Worm (Caenorhabditis elegans) whole organism, L3 larva: ENCODE data around the gene Y75B8A.10.

Experiments
- R02D3.7 ChIP-seq: fragments of 150-350 bp; optimal IDR thresholded peaks from 2 replicates; lab custom pipeline; 2014; ENCODE audit warnings: missing biosample characterization, missing genetic modification characterization
- aly-2 ChIP-seq: fragments of 150-350 bp; optimal IDR thresholded peaks from 2 replicates; lab custom pipeline; 2014; ENCODE audit warnings: missing biosample characterization, missing genetic modification characterization
- ama-1 ChIP-seq: fragments of 150-350 bp; optimal IDR thresholded peaks from 2 replicates; lab custom pipeline; 2018
- ceh-16 ChIP-seq: sonication (generic microtip); optimal IDR thresholded peaks from 2 replicates; lab custom pipeline; 2017; ENCODE audit warnings: missing biosample characterization, missing genetic modification characterization
- ceh-28 ChIP-seq: fragments of 150-350 bp; optimal IDR thresholded peaks from 2 replicates; lab custom pipeline; 2014; ENCODE audit warnings: missing biosample characterization, missing genetic modification reagents, missing genetic modification characterization
- ceh-82 ChIP-seq: fragments of 150-350 bp; optimal IDR thresholded peaks from 2 replicates; lab custom pipeline; 2014; ENCODE audit warnings: missing biosample characterization, missing genetic modification characterization
- daf-12 ChIP-seq: fragments of 150-350 bp; optimal IDR thresholded peaks from 2 replicates; lab custom pipeline; 2014; ENCODE audit warnings: missing biosample characterization, missing genetic modification reagents, missing genetic modification characterization
- egl-5 ChIP-seq: fragments of 150-350 bp; optimal IDR thresholded peaks from 2 replicates; lab custom pipeline; 2017; ENCODE audit warnings: missing biosample characterization, missing genetic modification reagents, missing genetic modification characterization, inconsistent platforms
- elt-1 ChIP-seq: fragments of 150-350 bp; optimal IDR thresholded peaks from 2 replicates; lab custom pipeline; 2014; ENCODE audit warnings: missing biosample characterization, missing genetic modification characterization
- elt-2 ChIP-seq: sonication (generic microtip); optimal IDR thresholded peaks from 2 replicates; lab custom pipeline; 2016; ENCODE audit warnings: missing genetic modification reagents, mild to moderate bottlenecking, missing genetic modification characterization, missing compliant biosample characterization
- elt-3 ChIP-seq, 3 experiments: fragments of 150-350 bp in 1 of 3; sonication (generic microtip) in 2 of 3; optimal IDR thresholded peaks; 2 replicates in 2 of 3; 4 replicates in 1 of 3; lab custom pipeline; 2014 to 2017; ENCODE audit warnings: missing biosample characterization in 3 of 3, missing genetic modification characterization in 3 of 3
- eor-1 ChIP-seq, 2 experiments: fragments of 150-350 bp; optimal IDR thresholded peaks; 2 replicates each; lab custom pipeline; 2014 to 2018; ENCODE audit warnings: missing biosample characterization in 2 of 2, missing genetic modification characterization in 2 of 2
- fkh-10 ChIP-seq: sonication (generic microtip); optimal IDR thresholded peaks from 2 replicates; lab custom pipeline; 2017; ENCODE audit warnings: missing biosample characterization, missing genetic modification reagents, missing genetic modification characterization
- fkh-2 ChIP-seq: fragments of 150-350 bp; optimal IDR thresholded peaks from 2 replicates; lab custom pipeline; 2014; ENCODE audit warnings: missing biosample characterization, missing genetic modification reagents, missing genetic modification characterization
- fos-1 ChIP-seq: fragments of 150-350 bp; optimal IDR thresholded peaks from 2 replicates; lab custom pipeline; 2014; ENCODE audit warnings: missing biosample characterization, missing genetic modification characterization
- mdl-1 ChIP-seq: fragments of 150-350 bp; optimal IDR thresholded peaks from 2 replicates; lab custom pipeline; 2014; ENCODE audit warnings: missing biosample characterization, missing genetic modification characterization
- nfya-1 ChIP-seq: sonication (generic microtip); optimal IDR thresholded peaks from 2 replicates; lab custom pipeline; 2017; ENCODE audit warnings: missing genetic modification characterization, mild to moderate bottlenecking, missing compliant biosample characterization, antibody characterized with exemption, moderate library complexity; ENCODE audit not compliant: insufficient read depth
- nhr-11 ChIP-seq: fragments of 150-350 bp; optimal IDR thresholded peaks from 2 replicates; lab custom pipeline; 2014; ENCODE audit warnings: missing biosample characterization, missing genetic modification characterization
- nhr-12 ChIP-seq: fragments of 150-350 bp; optimal IDR thresholded peaks from 2 replicates; lab custom pipeline; 2014; ENCODE audit warnings: missing biosample characterization, missing genetic modification characterization
- nhr-23 ChIP-seq: fragments of 150-350 bp; optimal IDR thresholded peaks from 2 replicates; lab custom pipeline; 2014; ENCODE audit warnings: missing biosample characterization, missing genetic modification reagents, missing genetic modification characterization
- nhr-237 ChIP-seq: fragments of 150-350 bp; optimal IDR thresholded peaks from 2 replicates; lab custom pipeline; 2014; ENCODE audit warnings: missing biosample characterization, missing genetic modification characterization
- nhr-25 ChIP-seq: sonication (generic microtip); optimal IDR thresholded peaks from 2 replicates; lab custom pipeline; 2017; ENCODE audit warnings: missing biosample characterization, missing genetic modification characterization
- nhr-28 ChIP-seq: fragments of 150-350 bp; optimal IDR thresholded peaks from 2 replicates; lab custom pipeline; 2014; ENCODE audit warnings: missing biosample characterization, missing genetic modification characterization
- nhr-43 ChIP-seq: sonication (generic microtip); optimal IDR thresholded peaks from 2 replicates; lab custom pipeline; 2016; ENCODE audit warnings: mild to moderate bottlenecking, missing genetic modification characterization, missing compliant biosample characterization; ENCODE audit not compliant: poor library complexity, severe bottlenecking
- nhr-67 ChIP-seq: fragments of 150-350 bp; optimal IDR thresholded peaks from 2 replicates; lab custom pipeline; 2014; ENCODE audit warnings: missing biosample characterization, missing genetic modification characterization
- nhr-77 ChIP-seq: fragments of 150-350 bp; optimal IDR thresholded peaks from 2 replicates; lab custom pipeline; 2014; ENCODE audit warnings: missing biosample characterization, missing genetic modification characterization
- pha-4 ChIP-seq: fragments of 150-350 bp; optimal IDR thresholded peaks from 2 replicates; lab custom pipeline; 2014; ENCODE audit warnings: missing biosample characterization, missing genetic modification reagents, missing genetic modification characterization
- pqm-1 ChIP-seq: fragments of 150-350 bp; optimal IDR thresholded peaks from 2 replicates; lab custom pipeline; 2017; ENCODE audit warnings: missing biosample characterization, missing genetic modification characterization, inconsistent platforms
- snpc-4 ChIP-seq: fragments of 150-350 bp; optimal IDR thresholded peaks from 2 replicates; lab custom pipeline; 2014; ENCODE audit warnings: missing biosample characterization, missing genetic modification characterization
- unc-62 ChIP-seq: fragments of 150-350 bp; sonication (generic microtip); optimal IDR thresholded peaks from 4 replicates; lab custom pipeline; 2014; ENCODE audit warnings: missing biosample characterization, missing genetic modification reagents, missing genetic modification characterization
- ztf-11 ChIP-seq: fragments of 150-350 bp; optimal IDR thresholded peaks from 2 replicates; lab custom pipeline; 2014; ENCODE audit warnings: missing biosample characterization, missing genetic modification characterization
- ztf-4 ChIP-seq: fragments of 150-350 bp; optimal IDR thresholded peaks from 2 replicates; lab custom pipeline; 2014; ENCODE audit warnings: missing biosample characterization, missing genetic modification characterization

Y75B8A.10 gene

ce11 chrIII:12139471-12139870 lies 43.3 kb downstream of the Y75B8A.10 start:
- no peak for TF ChIP-seq elt-2 (tag; lab: Kevin White, UChicago)
- no peak for TF ChIP-seq ama-1 (lab: Kevin White, UChicago)
- TF ChIP-seq nhr-25 (tag; lab: Kevin White, UChicago), result peak; percentile 31
- no peak for TF ChIP-seq eor-1 (tag; optimal IDR thresholded peaks at IDR 0.05; lab: Kevin White, UChicago)

ce11 chrIII:12138235-12138634 lies 44.6 kb downstream of the Y75B8A.10 start:
- TF ChIP-seq egl-5 (no peak), elt-2 (tag; lab: Kevin White, UChicago) (peak; percentile 68), R02D3.7 (tag; lab: Kevin White, UChicago) (no peak), pqm-1 (tag; lab: Kevin White, UChicago) (peak; percentile 22), fkh-2 (tag; lab: Kevin White, UChicago) (no peak), nhr-237 (tag; lab: Kevin White, UChicago) (no peak), aly-2 (tag; lab: Kevin White, UChicago) (no peak), pha-4 (tag; lab: Kevin White, UChicago) (peak; percentile 32), elt-1 (no peak)

ce11 chrIII:12137515-12137914 lies 45.3 kb downstream of the Y75B8A.10 start:
- TF ChIP-seq nhr-25 (tag; lab: Kevin White, UChicago), result no peak
- TF ChIP-seq unc-62 (GFP tag; lab: Kevin White, UChicago), result no peak
- no peak for TF ChIP-seq ztf-4 (tag; lab: Kevin White, UChicago)
- TF ChIP-seq fos-1 (tag; lab: Kevin White, UChicago), result no peak
- no peak for TF ChIP-seq elt-3 (tag; optimal IDR thresholded peaks at IDR 0.05; lab: Kevin White, UChicago)
- TF ChIP-seq mdl-1 (tag; lab: Kevin White, UChicago), result no peak
- TF ChIP-seq fkh-10 (GFP tag; lab: Kevin White, UChicago), result no peak
- peak; percentile 98 for TF ChIP-seq nfya-1
- TF ChIP-seq, all 47 proteins: peak for 1

ce11 chrIII:12137095-12137494 lies 45.7 kb downstream of the Y75B8A.10 start:
- TF ChIP-seq nhr-25 (tag; lab: Kevin White, UChicago), result no peak
- no peak for TF ChIP-seq ceh-16 (tag; lab: Kevin White, UChicago)
- TF ChIP-seq ceh-28, result no peak
- TF ChIP-seq daf-12, result no peak

ce11 chrIII:12135580-12135979 lies 47.2 kb downstream of the Y75B8A.10 start:
- TF ChIP-seq fkh-2 (tag; lab: Kevin White, UChicago), result no peak
- TF ChIP-seq pqm-1 (tag; lab: Kevin White, UChicago), result peak; percentile 62
- peak; percentile 72 for TF ChIP-seq elt-2 (tag; lab: Kevin White, UChicago)
- TF ChIP-seq pha-4 (tag; lab: Kevin White, UChicago), result peak; percentile 36
- no peak for TF ChIP-seq nhr-43 (tag; lab: Kevin White, UChicago)
- no peak for TF ChIP-seq nhr-12

- TF ChIP-seq ceh-28 (no peak), nhr-77 (no peak), snpc-4 (tag; lab: Kevin White, UChicago) (no peak), pha-4 (tag; lab: Kevin White, UChicago) (no peak), ceh-82 (tag; lab: Kevin White, UChicago) (no peak), nhr-25 (tag; lab: Kevin White, UChicago) (no peak), nhr-28 (tag; lab: Kevin White, UChicago) (no peak), fkh-10 (GFP tag; lab: Kevin White, UChicago) (no peak), nhr-43 (tag; lab: Kevin White, UChicago) (no peak), nhr-67 (tag; lab: Kevin White, UChicago) (no peak), unc-62 (GFP tag; lab: Kevin White, UChicago) (no peak), ztf-11 (tag; lab: Kevin White, UChicago) (no peak), eor-1 (tag; optimal IDR thresholded peaks at IDR 0.05; lab: Kevin White, UChicago) (no peak), nhr-11 (tag; lab: Kevin White, UChicago) (no peak), nhr-23 (no peak), egl-5 (no peak), ceh-16 (tag; lab: Kevin White, UChicago) (no peak)
Observed at ce11 chrIII:12133121-12133520, 49.7 kb downstream of the Y75B8A.10 start.
